Worm (Caenorhabditis elegans) whole organism, mixed stage, embryonic: ENCODE data around the gene glo-4.

Experiments used
- M03D4.4 ChIP-seq: sonication (generic microtip); optimal IDR thresholded peaks from 2 replicates; lab custom pipeline; 2017; ENCODE audit warnings: mild to moderate bottlenecking, missing genetic modification characterization, missing compliant biosample characterization
- bed-3 ChIP-seq: fragments of 200-800 bp; sonication (Bioruptor generic); optimal IDR thresholded peaks from 3 replicates; lab custom pipeline; 2018; ENCODE audit warnings: mild to moderate bottlenecking, missing genetic modification characterization, moderate library complexity, missing compliant biosample characterization
- blmp-1 ChIP-seq: fragments of 150-350 bp; optimal IDR thresholded peaks from 2 replicates; lab custom pipeline; 2014; ENCODE audit warnings: missing biosample characterization, missing genetic modification characterization
- ceh-39 ChIP-seq: fragments of 150-350 bp; optimal IDR thresholded peaks from 2 replicates; lab custom pipeline; 2014; ENCODE audit warnings: missing biosample characterization, missing genetic modification characterization
- ceh-43 ChIP-seq: fragments of 200-800 bp; sonication (Bioruptor generic); optimal IDR thresholded peaks from 2 replicates; lab custom pipeline; 2018; ENCODE audit warnings: mild to moderate bottlenecking, missing genetic modification characterization, moderate library complexity, missing compliant biosample characterization
- ceh-83 ChIP-seq: fragments of 200-800 bp; sonication (Bioruptor generic); optimal IDR thresholded peaks from 2 replicates; lab custom pipeline; 2018; ENCODE audit warnings: mild to moderate bottlenecking, missing genetic modification characterization, missing compliant biosample characterization
- ces-1 ChIP-seq: fragments of 150-350 bp; optimal IDR thresholded peaks from 2 replicates; lab custom pipeline; 2014; ENCODE audit warnings: missing biosample characterization, missing genetic modification reagents, missing genetic modification characterization
- cnd-1 ChIP-seq: fragments of 200-800 bp; sonication (Bioruptor generic); optimal IDR thresholded peaks from 2 replicates; lab custom pipeline; 2018; ENCODE audit warnings: mild to moderate bottlenecking, missing genetic modification characterization, missing compliant biosample characterization
- drap-1 ChIP-seq: fragments of 200-800 bp; sonication (Bioruptor generic); optimal IDR thresholded peaks from 3 replicates; lab custom pipeline; 2018; ENCODE audit warnings: mild to moderate bottlenecking, missing genetic modification characterization, missing compliant biosample characterization
- elt-1 ChIP-seq: sonication (generic microtip); optimal IDR thresholded peaks from 2 replicates; lab custom pipeline; 2017; ENCODE audit warnings: missing genetic modification characterization, mild to moderate bottlenecking, missing compliant biosample characterization, antibody characterized with exemption, moderate library complexity, borderline replicate concordance; ENCODE audit not compliant: insufficient read depth
- elt-3 ChIP-seq: fragments of 150-350 bp; optimal IDR thresholded peaks from 2 replicates; lab custom pipeline; 2014; ENCODE audit warnings: missing biosample characterization, missing genetic modification characterization
- flh-1 ChIP-seq: fragments of 200-800 bp; sonication (Bioruptor generic); optimal IDR thresholded peaks from 2 replicates; lab custom pipeline; 2018; ENCODE audit warnings: mild to moderate bottlenecking, missing genetic modification characterization, moderate library complexity, missing compliant biosample characterization
- ham-2 ChIP-seq: fragments of 200-800 bp; sonication (Bioruptor generic); optimal IDR thresholded peaks from 2 replicates; lab custom pipeline; 2018; ENCODE audit warnings: mild to moderate bottlenecking, missing genetic modification characterization, missing compliant biosample characterization
- hlh-1 ChIP-seq: fragments of 150-350 bp; optimal IDR thresholded peaks from 2 replicates; lab custom pipeline; 2014; ENCODE audit warnings: missing biosample characterization, missing genetic modification reagents, missing genetic modification characterization
- lin-13 ChIP-seq: fragments of 150-350 bp; optimal IDR thresholded peaks from 2 replicates; lab custom pipeline; 2014; ENCODE audit warnings: missing biosample characterization, missing genetic modification characterization
- lin-32 ChIP-seq: fragments of 200-800 bp; sonication (Bioruptor generic); optimal IDR thresholded peaks from 2 replicates; lab custom pipeline; 2018; ENCODE audit warnings: mild to moderate bottlenecking, missing genetic modification characterization, missing compliant biosample characterization
- lsy-2 ChIP-seq: fragments of 150-350 bp; optimal IDR thresholded peaks from 2 replicates; lab custom pipeline; 2014; ENCODE audit warnings: missing biosample characterization, missing genetic modification characterization
- mab-5 ChIP-seq: fragments of 150-350 bp; optimal IDR thresholded peaks from 2 replicates; lab custom pipeline; 2014; ENCODE audit warnings: missing biosample characterization, missing genetic modification characterization
- mep-1 ChIP-seq: fragments of 150-350 bp; optimal IDR thresholded peaks from 2 replicates; lab custom pipeline; 2017; ENCODE audit warnings: missing biosample characterization, missing genetic modification reagents, missing genetic modification characterization, inconsistent platforms
- mls-2 ChIP-seq: sonication (generic microtip); optimal IDR thresholded peaks from 2 replicates; lab custom pipeline; 2016; ENCODE audit warnings: mild to moderate bottlenecking, missing genetic modification characterization, moderate library complexity, missing compliant biosample characterization
- nhr-12 ChIP-seq: fragments of 150-350 bp; optimal IDR thresholded peaks from 2 replicates; lab custom pipeline; 2014; ENCODE audit warnings: missing biosample characterization, missing genetic modification characterization
- nhr-2 ChIP-seq: fragments of 150-350 bp; optimal IDR thresholded peaks from 2 replicates; lab custom pipeline; 2014; ENCODE audit warnings: missing biosample characterization, missing genetic modification characterization
- nhr-237 ChIP-seq: fragments of 150-350 bp; optimal IDR thresholded peaks from 2 replicates; lab custom pipeline; 2014; ENCODE audit warnings: missing biosample characterization, missing genetic modification characterization
- nhr-28 ChIP-seq: fragments of 150-350 bp; optimal IDR thresholded peaks from 2 replicates; lab custom pipeline; 2014; ENCODE audit warnings: missing biosample characterization, missing genetic modification characterization
- nhr-76 ChIP-seq: sonication (generic microtip); optimal IDR thresholded peaks from 2 replicates; lab custom pipeline; 2017; ENCODE audit warnings: missing biosample characterization, missing genetic modification characterization
- pha-4 ChIP-seq: fragments of 150-350 bp; optimal IDR thresholded peaks from 2 replicates; lab custom pipeline; 2018; ENCODE audit warnings: missing biosample characterization, missing genetic modification reagents, missing genetic modification characterization
- sem-2 ChIP-seq: fragments of 200-800 bp; sonication (Bioruptor generic); optimal IDR thresholded peaks from 2 replicates; lab custom pipeline; 2018; ENCODE audit warnings: mild to moderate bottlenecking, missing genetic modification characterization, missing compliant biosample characterization
- snpc-4 ChIP-seq: fragments of 150-350 bp; optimal IDR thresholded peaks from 2 replicates; lab custom pipeline; 2014; ENCODE audit warnings: missing biosample characterization, missing genetic modification characterization
- sptf-1 ChIP-seq: sonication (generic microtip); optimal IDR thresholded peaks from 2 replicates; lab custom pipeline; 2017; ENCODE audit warnings: mild to moderate bottlenecking, missing genetic modification characterization, moderate library complexity, missing compliant biosample characterization
- tbx-8 ChIP-seq: fragments of 200-800 bp; sonication (Bioruptor generic); optimal IDR thresholded peaks from 2 replicates; lab custom pipeline; 2018; ENCODE audit warnings: mild to moderate bottlenecking, missing genetic modification characterization, moderate library complexity, missing compliant biosample characterization
- unc-120 ChIP-seq: sonication (generic microtip); optimal IDR thresholded peaks from 2 replicates; lab custom pipeline; 2017; ENCODE audit warnings: missing genetic modification characterization, missing compliant biosample characterization; ENCODE audit not compliant: poor library complexity, severe bottlenecking
- unc-39 ChIP-seq: fragments of 150-350 bp; optimal IDR thresholded peaks from 2 replicates; lab custom pipeline; 2014; ENCODE audit warnings: missing biosample characterization, missing genetic modification characterization
- unc-62 ChIP-seq: fragments of 150-350 bp; optimal IDR thresholded peaks from 2 replicates; lab custom pipeline; 2014; ENCODE audit warnings: missing biosample characterization, missing genetic modification reagents, missing genetic modification characterization
- zip-8 ChIP-seq: fragments of 150-350 bp; optimal IDR thresholded peaks from 2 replicates; lab custom pipeline; 2014; ENCODE audit warnings: missing biosample characterization, missing genetic modification characterization
- ztf-11 ChIP-seq: fragments of 150-350 bp; optimal IDR thresholded peaks from 2 replicates; lab custom pipeline; 2014; ENCODE audit warnings: missing biosample characterization, missing genetic modification characterization

The glo-4 gene

DNA sequence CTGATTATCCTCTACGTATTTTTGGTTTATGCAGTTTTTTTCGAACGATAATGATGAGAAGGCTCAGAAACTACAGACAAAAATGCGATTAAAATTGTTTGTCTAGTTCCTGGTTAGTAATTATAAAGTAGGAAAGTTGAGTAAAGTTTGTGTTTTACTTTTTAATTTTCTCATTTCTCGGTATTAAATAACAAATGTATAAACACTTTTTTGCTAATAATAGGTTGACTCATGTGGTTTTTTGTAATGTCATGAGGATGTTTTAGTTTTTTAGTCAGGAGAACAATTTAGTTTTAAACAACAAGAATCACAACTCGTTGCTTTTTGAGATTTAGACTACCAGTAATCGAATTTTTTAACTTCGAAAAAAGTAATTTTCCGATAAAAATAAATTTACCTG, 29.6 kb upstream of the glo-4 start:
- TF ChIP-seq hlh-1 (tag; lab: Kevin White, UChicago): no peak
- TF ChIP-seq bed-3 (GFP tag; lab: Kevin White, UChicago): no peak
- TF ChIP-seq blmp-1 (tag; lab: Kevin White, UChicago): no peak
- no peak for TF ChIP-seq unc-39 (tag; lab: Kevin White, UChicago)
- TF ChIP-seq lsy-2 (tag; lab: Kevin White, UChicago): no peak
- no peak for TF ChIP-seq nhr-28 (tag; lab: Kevin White, UChicago)
- TF ChIP-seq tbx-8 (GFP tag; lab: Kevin White, UChicago): no peak
- TF ChIP-seq mls-2 (tag; lab: Kevin White, UChicago): no peak
- TF ChIP-seq sptf-1 (tag; lab: Kevin White, UChicago): no peak
- TF ChIP-seq ceh-39 (tag; lab: Kevin White, UChicago): no peak
- TF ChIP-seq pha-4 (tag; lab: Kevin White, UChicago): no peak
- no peak for TF ChIP-seq ztf-11
- no peak for TF ChIP-seq ces-1 (GFP tag; lab: Kevin White, UChicago)
- no peak for TF ChIP-seq elt-3 (tag; lab: Kevin White, UChicago)

DNA sequence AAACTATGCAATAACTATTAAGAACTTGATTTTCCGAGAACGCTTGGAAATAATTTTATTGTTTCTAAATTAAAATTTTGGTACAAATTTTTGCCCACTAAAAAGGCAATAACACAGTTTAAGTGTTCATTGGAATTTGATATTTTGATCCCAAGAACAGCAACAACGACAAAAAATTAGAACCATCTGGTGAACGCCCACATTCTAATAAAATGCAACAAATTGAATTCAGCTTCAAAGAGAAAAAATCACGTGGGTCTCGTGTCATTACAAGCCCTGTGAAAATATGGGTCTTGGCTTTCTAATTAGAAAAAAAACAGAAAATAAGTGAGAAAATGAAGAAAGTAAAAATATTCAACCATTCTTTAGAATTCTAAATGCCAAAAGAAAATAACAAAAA, 28.8 kb upstream of the glo-4 start:
- TF ChIP-seq ceh-43 (GFP tag; lab: Kevin White, UChicago): no peak
- no peak for TF ChIP-seq elt-3 (tag; lab: Kevin White, UChicago)
- no peak for TF ChIP-seq ham-2 (GFP tag; lab: Kevin White, UChicago)
- no peak for TF ChIP-seq flh-1 (GFP tag; lab: Kevin White, UChicago)
- TF ChIP-seq hlh-1 (tag; lab: Kevin White, UChicago): no peak
- TF ChIP-seq mls-2 (tag; lab: Kevin White, UChicago): no peak
- TF ChIP-seq pha-4 (tag; lab: Kevin White, UChicago): no peak
- TF ChIP-seq tbx-8 (GFP tag; lab: Kevin White, UChicago): no peak
- TF ChIP-seq nhr-2 (tag; lab: Kevin White, UChicago): no peak
- TF ChIP-seq snpc-4 (tag; lab: Kevin White, UChicago): no peak
- TF ChIP-seq ceh-39 (tag; lab: Kevin White, UChicago): no peak
- TF ChIP-seq nhr-76 (tag; lab: Kevin White, UChicago): no peak

DNA sequence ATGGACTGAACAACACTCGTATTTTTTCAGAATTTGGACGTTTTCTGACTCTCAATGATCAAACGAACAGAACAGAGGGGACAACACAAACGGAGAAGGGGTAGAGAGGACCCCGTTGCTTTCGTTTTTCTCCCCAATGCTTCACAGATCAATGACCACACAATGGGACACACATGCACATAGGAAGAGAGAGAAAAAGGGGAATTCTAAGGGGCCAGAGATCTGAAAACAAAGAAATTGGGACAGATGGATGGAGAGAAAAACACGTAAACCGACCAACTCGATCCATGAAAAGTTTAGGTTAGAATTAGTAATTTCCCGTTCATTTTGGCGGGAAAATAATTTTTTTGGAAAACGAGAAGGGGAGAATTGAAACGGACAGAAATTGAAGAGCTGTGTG, 27.4 kb upstream of the glo-4 start:
- TF ChIP-seq tbx-8 (GFP tag; lab: Kevin White, UChicago): no peak
- no peak for TF ChIP-seq nhr-237
- no peak for TF ChIP-seq drap-1
- TF ChIP-seq flh-1 (GFP tag; lab: Kevin White, UChicago): no peak

DNA sequence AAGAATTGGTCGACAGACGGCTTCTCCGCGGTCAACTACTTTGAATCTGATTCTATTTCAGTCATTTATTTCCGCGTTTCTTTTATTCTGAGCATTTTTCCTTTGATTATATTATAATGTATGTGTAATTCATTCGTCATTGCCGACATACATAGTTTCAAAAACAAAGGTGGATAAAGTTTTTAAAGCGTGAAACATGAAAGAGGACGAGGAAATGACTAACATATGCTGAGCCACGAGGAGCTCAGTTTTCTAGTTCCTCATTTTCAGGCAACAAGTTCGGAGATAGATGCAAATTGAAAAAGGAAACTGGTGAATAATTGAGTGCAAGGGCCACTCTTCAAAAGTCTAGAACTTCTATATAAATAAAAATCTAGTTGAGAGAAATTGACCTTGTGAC, 25.2 kb upstream of the glo-4 start:
- TF ChIP-seq tbx-8 (GFP tag; lab: Kevin White, UChicago) (no peak), ztf-11 (no peak), sem-2 (GFP tag; lab: Kevin White, UChicago) (no peak), nhr-2 (tag; lab: Kevin White, UChicago) (no peak), mep-1 (no peak), ceh-39 (tag; lab: Kevin White, UChicago) (no peak), ceh-43 (GFP tag; lab: Kevin White, UChicago) (no peak), mab-5 (no peak), M03D4.4 (tag; lab: Kevin White, UChicago) (no peak), lin-13 (no peak), nhr-237 (no peak), cnd-1 (tag; lab: Kevin White, UChicago) (no peak), lin-32 (GFP tag; lab: Kevin White, UChicago) (no peak), lsy-2 (tag; lab: Kevin White, UChicago) (no peak), zip-8 (tag; lab: Kevin White, UChicago) (no peak), nhr-12 (tag; lab: Kevin White, UChicago) (no peak)

DNA sequence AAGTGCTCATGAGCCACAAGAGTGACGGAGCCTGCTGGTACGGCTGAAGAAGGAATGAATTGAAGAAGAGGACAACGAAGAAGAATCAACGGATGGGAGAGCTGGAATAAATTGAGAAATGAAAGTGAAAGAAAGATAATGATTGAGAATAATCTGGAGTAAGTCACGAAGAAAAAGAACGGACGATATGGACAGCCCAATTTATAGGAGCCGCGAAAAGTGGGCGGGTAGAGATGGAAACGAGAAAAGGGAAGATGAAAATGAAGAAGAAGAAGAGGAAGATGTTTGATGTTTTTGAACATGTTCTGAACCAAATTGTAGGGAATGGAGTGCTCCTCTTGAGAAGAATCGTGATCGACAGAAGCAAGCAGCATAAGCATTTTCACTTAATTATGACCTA, 23.4 kb upstream of the glo-4 start, which contains the start of gene slc-17.7:
slc-17.7 (minus strand) TSS at position 101 of the 400 bp plus-strand sequence.
- TF ChIP-seq mls-2 (tag; lab: Kevin White, UChicago) (no peak), elt-1 (no peak), lsy-2 (tag; lab: Kevin White, UChicago) (no peak), nhr-2 (tag; lab: Kevin White, UChicago) (no peak), M03D4.4 (tag; lab: Kevin White, UChicago) (no peak), nhr-12 (tag; lab: Kevin White, UChicago) (no peak), ceh-83 (GFP tag; lab: Kevin White, UChicago) (no peak), unc-62 (no peak), ceh-43 (GFP tag; lab: Kevin White, UChicago) (no peak), sem-2 (GFP tag; lab: Kevin White, UChicago) (no peak), hlh-1 (tag; lab: Kevin White, UChicago) (no peak), drap-1 (no peak), nhr-76 (tag; lab: Kevin White, UChicago) (no peak), ceh-39 (tag; lab: Kevin White, UChicago) (no peak), mab-5 (no peak), unc-120 (tag; lab: Kevin White, UChicago) (no peak), ham-2 (GFP tag; lab: Kevin White, UChicago) (no peak), elt-3 (tag; lab: Kevin White, UChicago) (no peak)
